Fruit fly (Drosophila melanogaster) whole organism, prepupa: ENCODE data around the gene slow.

Experiments
- Blimp-1 ChIP-seq: fragments of 200-800 bp; sonication (Bioruptor generic); optimal IDR thresholded peaks from 3 replicates; lab custom pipeline; 2017; ENCODE audit warnings: missing biosample characterization, missing genetic modification characterization, mild to moderate bottlenecking, moderate library complexity, missing genetic modification reagents
- CG10631 ChIP-seq: fragments of 200-800 bp; sonication (Bioruptor generic); optimal IDR thresholded peaks from 2 replicates; lab custom pipeline; 2016; ENCODE audit warnings: missing biosample characterization, missing genetic modification characterization
- CG10669 ChIP-seq: fragments of 200-800 bp; sonication (Bioruptor generic); optimal IDR thresholded peaks from 3 replicates; lab custom pipeline; 2018; ENCODE audit warnings: missing biosample characterization, mild to moderate bottlenecking, missing genetic modification characterization, moderate library complexity
- CG11294 ChIP-seq: fragments of 200-800 bp; sonication (Bioruptor generic); IDR thresholded peaks from 2 replicates; pipeline ENCODE4 v1.3.6; 2022; ENCODE audit warnings: missing biosample characterization, missing genetic modification characterization
- CG11762 ChIP-seq: fragments of 200-800 bp; sonication (Bioruptor generic); optimal IDR thresholded peaks from 3 replicates; lab custom pipeline; 2016; ENCODE audit warnings: missing biosample characterization, missing genetic modification characterization; ENCODE audit not compliant: insufficient read depth
- CG11902 ChIP-seq: fragments of 200-800 bp; sonication (Bioruptor generic); optimal IDR thresholded peaks from 3 replicates; lab custom pipeline; 2016; ENCODE audit warnings: missing biosample characterization, missing genetic modification characterization
- CG15336 ChIP-seq: fragments of 200-800 bp; sonication (Bioruptor generic); IDR thresholded peaks from 2 replicates; pipeline ENCODE4 v1.3.6; 2022; ENCODE audit warnings: missing biosample characterization, missing genetic modification characterization
- CG1621 ChIP-seq: fragments of 200-800 bp; sonication (Bioruptor generic); optimal IDR thresholded peaks from 3 replicates; lab custom pipeline; 2018; ENCODE audit warnings: missing biosample characterization, mild to moderate bottlenecking, missing genetic modification characterization
- CG16779 ChIP-seq: fragments of 200-800 bp; sonication (Bioruptor generic); optimal IDR thresholded peaks from 3 replicates; lab custom pipeline; 2017; ENCODE audit warnings: missing biosample characterization, mild to moderate bottlenecking, missing genetic modification characterization
- CG3032 ChIP-seq: fragments of 200-800 bp; optimal IDR thresholded peaks from 2 replicates; lab custom pipeline; 2019; ENCODE audit warnings: missing biosample characterization, mild to moderate bottlenecking, missing genetic modification characterization, moderate library complexity
- CG31627 ChIP-seq: fragments of 200-800 bp; sonication (Bioruptor generic); optimal IDR thresholded peaks from 3 replicates; lab custom pipeline; 2016; ENCODE audit warnings: missing biosample characterization, missing genetic modification characterization
- CG32006 ChIP-seq: fragments of 200-800 bp; sonication (Bioruptor generic); optimal IDR thresholded peaks from 3 replicates; lab custom pipeline; 2017; ENCODE audit warnings: missing biosample characterization, mild to moderate bottlenecking, missing genetic modification characterization
- CG34406 ChIP-seq: fragments of 200-800 bp; sonication (Bioruptor generic); optimal IDR thresholded peaks from 3 replicates; lab custom pipeline; 2016; ENCODE audit warnings: missing biosample characterization, missing genetic modification characterization
- CG3919 ChIP-seq: fragments of 200-800 bp; sonication (Bioruptor generic); optimal IDR thresholded peaks from 3 replicates; lab custom pipeline; 2016; ENCODE audit warnings: missing biosample characterization, missing genetic modification characterization
- CG6276 ChIP-seq: fragments of 200-800 bp; sonication (Bioruptor generic); optimal IDR thresholded peaks from 2 replicates; lab custom pipeline; 2017; ENCODE audit warnings: missing biosample characterization, mild to moderate bottlenecking, missing genetic modification characterization
- CG6792 ChIP-seq: fragments of 200-800 bp; sonication (Bioruptor generic); optimal IDR thresholded peaks from 3 replicates; lab custom pipeline; 2016; ENCODE audit warnings: missing biosample characterization, missing genetic modification characterization
- CG6808 ChIP-seq: fragments of 200-800 bp; sonication (Bioruptor generic); optimal IDR thresholded peaks from 3 replicates; lab custom pipeline; 2017; ENCODE audit warnings: missing biosample characterization, missing genetic modification characterization, mild to moderate bottlenecking, moderate library complexity, missing genetic modification reagents
- CG6854 ChIP-seq: fragments of 200-800 bp; sonication (Bioruptor generic); optimal IDR thresholded peaks from 2 replicates; lab custom pipeline; 2017; ENCODE audit warnings: missing biosample characterization, mild to moderate bottlenecking, missing genetic modification characterization
- CG7368 ChIP-seq: fragments of 200-800 bp; sonication (Bioruptor generic); optimal IDR thresholded peaks from 3 replicates; lab custom pipeline; 2016; ENCODE audit warnings: missing biosample characterization, missing genetic modification characterization
- CG8119 ChIP-seq: fragments of 200-800 bp; sonication (Bioruptor generic); IDR thresholded peaks from 3 replicates; pipeline ENCODE4 v1.3.6; 2022; ENCODE audit warnings: missing biosample characterization, missing genetic modification characterization
- CG8319 ChIP-seq: fragments of 200-800 bp; sonication (Bioruptor generic); optimal IDR thresholded peaks from 3 replicates; lab custom pipeline; 2016; ENCODE audit warnings: missing biosample characterization, missing genetic modification characterization
- CG8632 ChIP-seq: fragments of 200-800 bp; sonication (Bioruptor generic); optimal IDR thresholded peaks from 3 replicates; lab custom pipeline; 2016; ENCODE audit warnings: missing biosample characterization, missing genetic modification characterization
- CG9139 ChIP-seq: fragments of 200-800 bp; sonication (Bioruptor generic); optimal IDR thresholded peaks from 3 replicates; lab custom pipeline; 2017; ENCODE audit warnings: missing biosample characterization, mild to moderate bottlenecking, missing genetic modification characterization
- Eip75B ChIP-seq: fragments of 200-800 bp; sonication (Bioruptor generic); optimal IDR thresholded peaks from 3 replicates; lab custom pipeline; 2016; ENCODE audit warnings: missing biosample characterization, missing genetic modification characterization
- Eip78C ChIP-seq: fragments of 200-800 bp; sonication (Bioruptor generic); peaks from one replicate; lab custom pipeline; 2016; ENCODE audit warnings: missing biosample characterization, missing genetic modification characterization
- Eip93F ChIP-seq: fragments of 200-800 bp; sonication (Bioruptor generic); optimal IDR thresholded peaks from 2 replicates; lab custom pipeline; 2016; ENCODE audit warnings: missing biosample characterization, mild to moderate bottlenecking, missing genetic modification characterization
- Ets21C ChIP-seq: fragments of 200-800 bp; sonication (Bioruptor generic); optimal IDR thresholded peaks from 3 replicates; lab custom pipeline; 2016; ENCODE audit warnings: missing biosample characterization, missing genetic modification characterization
- Ets96B ChIP-seq: fragments of 200-800 bp; optimal IDR thresholded peaks from 2 replicates; lab custom pipeline; 2019; ENCODE audit warnings: missing biosample characterization, mild to moderate bottlenecking, missing genetic modification characterization, moderate library complexity
- Gug ChIP-seq: fragments of 200-800 bp; sonication (Bioruptor generic); IDR thresholded peaks from 2 replicates; pipeline ENCODE4 v1.3.6; 2022; ENCODE audit warnings: missing biosample characterization, missing genetic modification characterization
- Hr38 ChIP-seq: sonication (Bioruptor generic); optimal IDR thresholded peaks from 2 replicates; lab custom pipeline; 2016; ENCODE audit warnings: missing biosample characterization, missing genetic modification characterization
- Hr39 ChIP-seq: fragments of 200-800 bp; sonication (Bioruptor generic); optimal IDR thresholded peaks from 2 replicates; lab custom pipeline; 2016; ENCODE audit warnings: missing biosample characterization, missing genetic modification characterization
- Hr4 ChIP-seq: fragments of 200-800 bp; sonication (Bioruptor generic); optimal IDR thresholded peaks from 3 replicates; lab custom pipeline; 2016; ENCODE audit warnings: missing biosample characterization, missing genetic modification characterization
- Lpt ChIP-seq: fragments of 200-800 bp; sonication (Bioruptor generic); optimal IDR thresholded peaks from 3 replicates; lab custom pipeline; 2016; ENCODE audit warnings: missing biosample characterization, missing genetic modification characterization
- Met ChIP-seq: fragments of 200-800 bp; sonication (Bioruptor generic); optimal IDR thresholded peaks from 3 replicates; lab custom pipeline; 2016; ENCODE audit warnings: missing biosample characterization, missing genetic modification characterization
- OdsH ChIP-seq: fragments of 200-800 bp; sonication (Bioruptor generic); optimal IDR thresholded peaks from 3 replicates; lab custom pipeline; 2016; ENCODE audit warnings: missing biosample characterization, missing genetic modification characterization
- Smox ChIP-seq: fragments of 200-800 bp; sonication (Bioruptor generic); optimal IDR thresholded peaks from 3 replicates; lab custom pipeline; 2016; ENCODE audit warnings: missing biosample characterization, missing genetic modification characterization
- Sox102F ChIP-seq: fragments of 200-800 bp; sonication (Bioruptor generic); optimal IDR thresholded peaks from 2 replicates; lab custom pipeline; 2016; ENCODE audit warnings: missing biosample characterization, mild to moderate bottlenecking, missing genetic modification characterization
- Sox14 ChIP-seq: fragments of 200-800 bp; sonication (Bioruptor generic); optimal IDR thresholded peaks from 3 replicates; lab custom pipeline; 2016; ENCODE audit warnings: missing biosample characterization, missing genetic modification characterization
- Sox15 ChIP-seq: fragments of 200-800 bp; sonication (Bioruptor generic); optimal IDR thresholded peaks from 3 replicates; lab custom pipeline; 2016; ENCODE audit warnings: missing biosample characterization, missing genetic modification characterization
- achi ChIP-seq: fragments of 200-800 bp; sonication (Bioruptor generic); optimal IDR thresholded peaks from 3 replicates; lab custom pipeline; 2016; ENCODE audit warnings: missing biosample characterization, missing genetic modification characterization
- acj6 ChIP-seq: fragments of 200-800 bp; sonication (Bioruptor generic); optimal IDR thresholded peaks from 3 replicates; lab custom pipeline; 2016; ENCODE audit warnings: missing biosample characterization, missing genetic modification characterization
- cyc ChIP-seq: fragments of 200-800 bp; sonication (Bioruptor generic); optimal IDR thresholded peaks from 3 replicates; lab custom pipeline; 2016; ENCODE audit warnings: missing biosample characterization, missing genetic modification characterization
- dsx ChIP-seq: fragments of 200-800 bp; optimal IDR thresholded peaks from 3 replicates; lab custom pipeline; 2019; ENCODE audit warnings: missing biosample characterization, mild to moderate bottlenecking, missing genetic modification characterization, moderate library complexity; ENCODE audit not compliant: poor library complexity, severe bottlenecking
- eg ChIP-seq: fragments of 200-800 bp; sonication (Bioruptor generic); IDR thresholded peaks from 3 replicates; pipeline ENCODE4 v1.3.6; 2022; ENCODE audit warnings: missing biosample characterization, missing genetic modification characterization
- esn ChIP-seq: fragments of 200-800 bp; sonication (Bioruptor generic); optimal IDR thresholded peaks from 2 replicates; lab custom pipeline; 2016; ENCODE audit warnings: missing biosample characterization, mild to moderate bottlenecking, missing genetic modification characterization, moderate library complexity
- fd59A ChIP-seq: fragments of 200-800 bp; sonication (Bioruptor generic); optimal IDR thresholded peaks from 2 replicates; lab custom pipeline; 2017; ENCODE audit warnings: missing biosample characterization, mild to moderate bottlenecking, missing genetic modification characterization, missing genetic modification reagents
- fd85E ChIP-seq: fragments of 200-800 bp; sonication (Bioruptor generic); optimal IDR thresholded peaks from 3 replicates; lab custom pipeline; 2016; ENCODE audit warnings: missing biosample characterization, missing genetic modification characterization
- lz ChIP-seq: fragments of 200-800 bp; sonication (Bioruptor generic); optimal IDR thresholded peaks from 3 replicates; lab custom pipeline; 2016; ENCODE audit warnings: missing biosample characterization, missing genetic modification characterization
- salr ChIP-seq, 2 experiments: fragments of 200-800 bp; sonication (Bioruptor generic); optimal IDR thresholded peaks; 3 replicates each; lab custom pipeline; 2016 to 2018; ENCODE audit warnings: missing biosample characterization in 2 of 2, missing genetic modification characterization in 2 of 2, mild to moderate bottlenecking in 1 of 2
- spab ChIP-seq: fragments of 200-800 bp; sonication (Bioruptor generic); optimal IDR thresholded peaks from 2 replicates; lab custom pipeline; 2017; ENCODE audit warnings: missing biosample characterization, mild to moderate bottlenecking, missing genetic modification characterization, missing genetic modification reagents
- ss ChIP-seq, 2 experiments: fragments of 200-800 bp; sonication (Bioruptor generic); optimal IDR thresholded peaks; 2 replicates in 1 of 2; 3 replicates in 1 of 2; lab custom pipeline; 2017 to 2018; ENCODE audit warnings: mild to moderate bottlenecking in 2 of 2, missing biosample characterization in 2 of 2, missing genetic modification characterization in 2 of 2, moderate library complexity in 1 of 2
- topi ChIP-seq: fragments of 200-800 bp; sonication (Bioruptor generic); optimal IDR thresholded peaks from 3 replicates; lab custom pipeline; 2016; ENCODE audit warnings: missing biosample characterization, missing genetic modification characterization
- vri ChIP-seq: fragments of 200-800 bp; sonication (Bioruptor generic); optimal IDR thresholded peaks from 3 replicates; lab custom pipeline; 2016; ENCODE audit warnings: missing biosample characterization, mild to moderate bottlenecking, missing genetic modification characterization

Gene slow

DNA sequence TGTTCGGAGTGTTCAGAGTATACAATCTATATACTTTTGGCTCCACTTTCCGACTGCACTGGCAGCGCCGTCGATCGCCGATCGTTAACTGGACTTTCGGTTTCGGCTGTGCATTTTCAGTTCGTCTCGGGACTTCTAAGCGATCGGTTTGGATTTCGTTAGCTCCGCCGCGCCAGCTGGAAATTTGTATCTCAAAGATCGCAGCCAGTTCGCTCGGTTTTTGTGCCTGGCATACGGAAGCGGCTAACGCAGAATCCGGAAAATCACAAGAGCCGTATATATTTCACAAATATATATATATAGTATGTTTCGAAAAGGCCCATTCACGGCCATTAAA, at the start of gene slow:
slow (plus strand) TSS at position 117 of the 337 bp plus-strand sequence.
- TF ChIP-seq Met (GFP tag; lab: Kevin White, UChicago) (no peak), Ets21C (GFP tag; lab: Kevin White, UChicago) (no peak), topi (GFP tag; lab: Kevin White, UChicago) (peak; percentile 20), dsx (GFP tag; lab: Kevin White, UChicago) (no peak), salr (GFP tag; optimal IDR thresholded peaks at IDR 0.05; lab: Kevin White, UChicago) (no peak), CG15336 (GFP tag; lab: Robert Waterston, UW) (no peak), CG31627 (no peak), CG10631 (GFP tag; lab: Kevin White, UChicago) (no peak), CG16779 (no peak), CG6854 (GFP tag; lab: Kevin White, UChicago) (peak; percentile 0), Gug (GFP tag; lab: Robert Waterston, UW) (0 out of 2 replicates have a peak, but pooled peaks have one; percentile 21), OdsH (GFP tag; lab: Kevin White, UChicago) (no peak), Eip78C (GFP tag; lab: Kevin White, UChicago) (peak; percentile 11), spab (GFP tag; lab: Kevin White, UChicago) (no peak), CG10669 (GFP tag; lab: Kevin White, UChicago) (peak; percentile 29), esn (GFP tag; lab: Kevin White, UChicago) (no peak), CG11762 (GFP tag; lab: Kevin White, UChicago) (no peak), lz (GFP tag; lab: Kevin White, UChicago) (no peak), fd59A (no peak), Sox15 (GFP tag; lab: Kevin White, UChicago) (no peak), CG8632 (GFP tag; lab: Kevin White, UChicago) (no peak), Ets96B (no peak), Hr39 (GFP tag; lab: Kevin White, UChicago) (no peak), fd85E (no peak), Smox (GFP tag; lab: Kevin White, UChicago) (no peak), CG7368 (GFP tag; lab: Kevin White, UChicago) (no peak), CG6276 (GFP tag; lab: Kevin White, UChicago) (peak; percentile 37), CG9139 (GFP tag; lab: Kevin White, UChicago) (no peak), CG6792 (GFP tag; lab: Kevin White, UChicago) (no peak), Sox14 (GFP tag; lab: Kevin White, UChicago) (no peak), vri (GFP tag; lab: Kevin White, UChicago) (no peak), Eip93F (no peak), cyc (GFP tag; lab: Kevin White, UChicago) (peak; percentile 3), CG3032 (tag; lab: Kevin White, UChicago) (no peak), Blimp-1 (peak; percentile 94), Sox102F (GFP tag; lab: Kevin White, UChicago) (no peak), ss (GFP tag; optimal IDR thresholded peaks at IDR 0.05; lab: Kevin White, UChicago) (no peak), eg (GFP tag; lab: Robert Waterston, UW) (no peak), CG11294 (GFP tag; lab: Robert Waterston, UW) (no peak), Hr38 (GFP tag; lab: Kevin White, UChicago) (no peak), Lpt (GFP tag; lab: Kevin White, UChicago) (no peak), CG1621 (tag; lab: Kevin White, UChicago) (peak; percentile 4), CG32006 (no peak), Eip75B (GFP tag; lab: Kevin White, UChicago) (no peak), CG11902 (no peak), CG8319 (GFP tag; lab: Kevin White, UChicago) (no peak), CG8119 (GFP tag; lab: Robert Waterston, UW) (no peak), CG34406 (no peak), CG6808 (GFP tag; lab: Kevin White, UChicago) (peak; percentile 38), acj6 (GFP tag; lab: Kevin White, UChicago) (no peak), Hr4 (GFP tag; lab: Kevin White, UChicago) (no peak), achi (GFP tag; lab: Kevin White, UChicago) (peak; percentile 1), CG3919 (GFP tag; lab: Kevin White, UChicago) (peak; percentile 43)
